Fruit fly (Drosophila melanogaster) whole organism, embryonic: ENCODE results near the gene Rilpl.

Experiments used
- Abd-B ChIP-seq: fragments of 200-800 bp; sonication (Bioruptor generic); optimal IDR thresholded peaks from 2 replicates; lab custom pipeline; 2018; ENCODE audit warnings: missing biosample characterization, mild to moderate bottlenecking, missing genetic modification characterization, moderate library complexity
- CG10654 ChIP-seq: fragments of 200-800 bp; sonication (Bioruptor generic); optimal IDR thresholded peaks from 2 replicates; lab custom pipeline; 2016; ENCODE audit warnings: missing biosample characterization, missing genetic modification characterization
- CG11085 ChIP-seq: fragments of 200-800 bp; sonication (Bioruptor generic); IDR thresholded peaks from 2 replicates; pipeline ENCODE4 v1.3.6; 2022; ENCODE audit warnings: missing biosample characterization, missing genetic modification characterization
- CG11247 ChIP-seq: fragments of 200-800 bp; sonication (Bioruptor generic); IDR thresholded peaks from 2 replicates; pipeline ENCODE4 v1.3.6; 2022; ENCODE audit warnings: missing biosample characterization, missing genetic modification characterization
- CG11398 ChIP-seq: fragments of 200-800 bp; sonication (Bioruptor generic); optimal IDR thresholded peaks from 2 replicates; lab custom pipeline; 2016; ENCODE audit warnings: missing biosample characterization, missing genetic modification characterization
- CG13894 ChIP-seq: fragments of 200-800 bp; sonication (Bioruptor generic); optimal IDR thresholded peaks from 3 replicates; lab custom pipeline; 2018; ENCODE audit warnings: missing biosample characterization, mild to moderate bottlenecking, missing genetic modification characterization, moderate library complexity
- CG15073 ChIP-seq: fragments of 200-800 bp; sonication (Bioruptor generic); optimal IDR thresholded peaks from 2 replicates; lab custom pipeline; 2016; ENCODE audit warnings: missing biosample characterization, missing genetic modification characterization
- CG16813 ChIP-seq: fragments of 200-800 bp; sonication (Bioruptor generic); IDR thresholded peaks from 3 replicates; pipeline ENCODE4 v1.3.6; 2022; ENCODE audit warnings: missing biosample characterization, missing genetic modification characterization; ENCODE audit not compliant: partially characterized antibody
- CG16815 ChIP-seq: fragments of 200-800 bp; sonication (Bioruptor generic); optimal IDR thresholded peaks from 3 replicates; lab custom pipeline; 2017; ENCODE audit warnings: missing biosample characterization, mild to moderate bottlenecking, missing genetic modification characterization
- CG17328 ChIP-seq: fragments of 200-800 bp; sonication (Bioruptor generic); IDR thresholded peaks from 2 replicates; pipeline ENCODE4 v1.3.6; 2022; ENCODE audit warnings: missing biosample characterization, missing genetic modification characterization
- CG18262 ChIP-seq: fragments of 200-800 bp; optimal IDR thresholded peaks from 3 replicates; lab custom pipeline; 2019; ENCODE audit warnings: missing biosample characterization, mild to moderate bottlenecking, missing genetic modification characterization, moderate library complexity
- CG3847 ChIP-seq: fragments of 200-800 bp; sonication (Bioruptor generic); IDR thresholded peaks from 2 replicates; pipeline ENCODE4 v1.3.6; 2022; ENCODE audit warnings: missing biosample characterization, missing genetic modification characterization
- CG4282 ChIP-seq: fragments of 200-800 bp; sonication (Bioruptor generic); optimal IDR thresholded peaks from 2 replicates; lab custom pipeline; 2016; ENCODE audit warnings: missing biosample characterization, missing genetic modification characterization
- CG4424 ChIP-seq: fragments of 200-800 bp; sonication (Bioruptor generic); optimal IDR thresholded peaks from 3 replicates; lab custom pipeline; 2016; ENCODE audit warnings: missing biosample characterization, missing genetic modification characterization
- CG4854 ChIP-seq: fragments of 200-800 bp; sonication (Bioruptor generic); optimal IDR thresholded peaks from 2 replicates; lab custom pipeline; 2016; ENCODE audit warnings: missing biosample characterization, missing genetic modification characterization, inconsistent platforms
- CG6254 ChIP-seq: fragments of 200-800 bp; sonication (Bioruptor generic); optimal IDR thresholded peaks from 3 replicates; lab custom pipeline; 2017; ENCODE audit warnings: mild to moderate bottlenecking, missing biosample characterization, missing genetic modification reagents, missing genetic modification characterization
- CG6813 ChIP-seq: fragments of 200-800 bp; sonication (Bioruptor generic); optimal IDR thresholded peaks from 2 replicates; lab custom pipeline; 2017; ENCODE audit warnings: missing biosample characterization, missing genetic modification characterization, mild to moderate bottlenecking, moderate library complexity, missing genetic modification reagents
- CG6854 ChIP-seq: fragments of 200-800 bp; sonication (Bioruptor generic); optimal IDR thresholded peaks from 3 replicates; lab custom pipeline; 2017; ENCODE audit warnings: missing biosample characterization, mild to moderate bottlenecking, missing genetic modification characterization
- CG7928 ChIP-seq: fragments of 200-800 bp; sonication (Bioruptor generic); optimal IDR thresholded peaks from 2 replicates; lab custom pipeline; 2017; ENCODE audit warnings: missing biosample characterization, mild to moderate bottlenecking, missing genetic modification characterization
- CG7963 ChIP-seq: fragments of 200-800 bp; sonication (Bioruptor generic); IDR thresholded peaks from 3 replicates; pipeline ENCODE4 v1.3.6; 2022; ENCODE audit warnings: missing biosample characterization, missing genetic modification characterization; ENCODE audit not compliant: partially characterized antibody
- CG9817 ChIP-seq: fragments of 200-800 bp; sonication (Bioruptor generic); optimal IDR thresholded peaks from 2 replicates; lab custom pipeline; 2018; ENCODE audit warnings: missing biosample characterization, mild to moderate bottlenecking, missing genetic modification characterization, moderate library complexity
- CTCF ChIP-seq: fragments of 200-800 bp; sonication (Bioruptor generic); optimal IDR thresholded peaks from 2 replicates; lab custom pipeline; 2017; ENCODE audit warnings: missing biosample characterization, mild to moderate bottlenecking, missing genetic modification characterization, moderate library complexity
- Dad ChIP-seq: fragments of 200-800 bp; sonication (Bioruptor generic); optimal IDR thresholded peaks from 3 replicates; lab custom pipeline; 2016; ENCODE audit warnings: missing biosample characterization, missing genetic modification characterization
- Dbx ChIP-seq: fragments of 200-800 bp; sonication (Bioruptor generic); IDR thresholded peaks from 3 replicates; pipeline ENCODE4 v1.3.6; 2022; ENCODE audit warnings: missing biosample characterization, missing genetic modification characterization
- Gsc ChIP-seq: fragments of 200-800 bp; sonication (Bioruptor generic); IDR thresholded peaks from 2 replicates; pipeline ENCODE4 v1.3.6; 2022; ENCODE audit warnings: missing biosample characterization, missing genetic modification characterization
- Gug ChIP-seq: fragments of 200-800 bp; sonication (Bioruptor generic); IDR thresholded peaks from 4 replicates; pipeline ENCODE4 v1.3.6; 2022; ENCODE audit warnings: missing biosample characterization, missing genetic modification characterization
- HmgD ChIP-seq: fragments of 200-800 bp; sonication (Bioruptor generic); optimal IDR thresholded peaks from 3 replicates; lab custom pipeline; 2016; ENCODE audit warnings: missing biosample characterization, missing genetic modification characterization
- Hmr ChIP-seq: fragments of 200-800 bp; sonication (Bioruptor generic); optimal IDR thresholded peaks from 3 replicates; lab custom pipeline; 2017; ENCODE audit warnings: mild to moderate bottlenecking, missing biosample characterization, missing genetic modification reagents, missing genetic modification characterization
- Lpt ChIP-seq: fragments of >200 bp; optimal IDR thresholded peaks from 2 replicates; lab custom pipeline; 2018; ENCODE audit warnings: missing biosample characterization, missing genetic modification characterization
- MBD-R2 ChIP-seq: fragments of 200-800 bp; sonication (Bioruptor generic); IDR thresholded peaks from 2 replicates; pipeline ENCODE4 v1.3.6; 2022; ENCODE audit warnings: missing biosample characterization, missing genetic modification characterization
- Neu2 ChIP-seq: fragments of 200-800 bp; sonication (Bioruptor generic); optimal IDR thresholded peaks from 3 replicates; lab custom pipeline; 2016; ENCODE audit warnings: missing biosample characterization, missing genetic modification characterization, borderline replicate concordance
- Poxn ChIP-seq: fragments of 200-800 bp; sonication (Bioruptor generic); IDR thresholded peaks from 2 replicates; pipeline ENCODE4 v1.3.6; 2022; ENCODE audit warnings: missing biosample characterization, missing genetic modification characterization
- Rfx ChIP-seq: fragments of 200-800 bp; sonication (Bioruptor generic); IDR thresholded peaks from 2 replicates; pipeline ENCODE4 v1.3.6; 2022; ENCODE audit warnings: missing biosample characterization, missing genetic modification characterization
- amos ChIP-seq: fragments of 200-800 bp; sonication (Bioruptor generic); IDR thresholded peaks from 2 replicates; pipeline ENCODE4 v1.3.6; 2022; ENCODE audit warnings: missing biosample characterization, missing genetic modification characterization; ENCODE audit not compliant: partially characterized antibody
- bigmax ChIP-seq: fragments of 200-800 bp; sonication (Bioruptor generic); optimal IDR thresholded peaks from 2 replicates; lab custom pipeline; 2018; ENCODE audit warnings: missing biosample characterization, mild to moderate bottlenecking, missing genetic modification characterization
- br ChIP-seq: fragments of >200 bp; optimal IDR thresholded peaks from 2 replicates; lab custom pipeline; 2017
- cg ChIP-seq: fragments of 200-800 bp; sonication (Bioruptor generic); optimal IDR thresholded peaks from 3 replicates; lab custom pipeline; 2019; ENCODE audit warnings: missing biosample characterization, mild to moderate bottlenecking, missing genetic modification characterization, moderate library complexity
- dmrt11E ChIP-seq: fragments of 200-800 bp; sonication (Bioruptor generic); optimal IDR thresholded peaks from 3 replicates; lab custom pipeline; 2018; ENCODE audit warnings: missing biosample characterization, mild to moderate bottlenecking, missing genetic modification characterization, moderate library complexity
- gro ChIP-seq: fragments of 200-800 bp; sonication (Bioruptor generic); optimal IDR thresholded peaks from 2 replicates; lab custom pipeline; 2016; ENCODE audit warnings: missing biosample characterization, missing genetic modification characterization
- gsb ChIP-seq: fragments of 200-800 bp; sonication (Bioruptor generic); IDR thresholded peaks from 2 replicates; pipeline ENCODE4 v1.3.6; 2022; ENCODE audit warnings: missing biosample characterization, missing genetic modification characterization
- gt ChIP-seq: fragments of 200-800 bp; sonication (Bioruptor generic); IDR thresholded peaks from 2 replicates; pipeline ENCODE4 v1.3.6; 2022; ENCODE audit warnings: missing biosample characterization, missing genetic modification characterization
- knrl ChIP-seq: fragments of 200-800 bp; sonication (Bioruptor generic); IDR thresholded peaks from 3 replicates; pipeline ENCODE4 v1.3.6; 2022; ENCODE audit warnings: missing biosample characterization, missing genetic modification characterization; ENCODE audit not compliant: partially characterized antibody
- lilli ChIP-seq: fragments of 200-800 bp; sonication (Bioruptor generic); optimal IDR thresholded peaks from 3 replicates; lab custom pipeline; 2016; ENCODE audit warnings: missing biosample characterization, missing genetic modification characterization
- mirr ChIP-seq: fragments of 200-800 bp; sonication (Bioruptor generic); optimal IDR thresholded peaks from 3 replicates; lab custom pipeline; 2018; ENCODE audit warnings: missing biosample characterization, mild to moderate bottlenecking, missing genetic modification characterization
- nau ChIP-seq: fragments of 200-800 bp; sonication (Bioruptor generic); optimal IDR thresholded peaks from 3 replicates; lab custom pipeline; 2017; ENCODE audit warnings: missing biosample characterization, mild to moderate bottlenecking, missing genetic modification characterization, missing genetic modification reagents
- nom ChIP-seq: fragments of 200-800 bp; sonication (Bioruptor generic); optimal IDR thresholded peaks from 2 replicates; lab custom pipeline; 2017; ENCODE audit warnings: missing biosample characterization, missing genetic modification characterization, mild to moderate bottlenecking, moderate library complexity, missing genetic modification reagents
- org-1 ChIP-seq: fragments of 200-800 bp; sonication (Bioruptor generic); optimal IDR thresholded peaks from 2 replicates; lab custom pipeline; 2017; ENCODE audit warnings: missing biosample characterization, missing genetic modification characterization
- pum ChIP-seq: fragments of 200-800 bp; sonication (Bioruptor generic); optimal IDR thresholded peaks from 2 replicates; lab custom pipeline; 2016; ENCODE audit warnings: missing biosample characterization, missing genetic modification characterization
- sim ChIP-seq: fragments of 200-800 bp; sonication (Bioruptor generic); IDR thresholded peaks from 2 replicates; pipeline ENCODE4 v1.3.6; 2022; ENCODE audit warnings: missing biosample characterization, missing genetic modification characterization
- so ChIP-seq: fragments of 200-800 bp; sonication (Bioruptor generic); IDR thresholded peaks from 3 replicates; pipeline ENCODE4 v1.3.6; 2022; ENCODE audit warnings: missing biosample characterization, missing genetic modification characterization
- tx ChIP-seq: fragments of 200-800 bp; sonication (Bioruptor generic); optimal IDR thresholded peaks from 2 replicates; lab custom pipeline; 2016; ENCODE audit warnings: missing biosample characterization, missing genetic modification characterization

Rilpl gene

dm6 chrX:1380350-1381060, 12.3 kb upstream of the Rilpl start, which contains the start of the genes CG3719 and CG32813 (continued):
- TF ChIP-seq CTCF (GFP tag; lab: Kevin White, UChicago) (peak; percentile 32), lilli (peak; percentile 30), Dad (GFP tag; lab: Kevin White, UChicago) (no peak), dmrt11E (tag; lab: Kevin White, UChicago) (no peak), Neu2 (GFP tag; lab: Kevin White, UChicago) (no peak), CG7963 (GFP tag; lab: Robert Waterston, UW) (no peak), CG4854 (GFP tag; lab: Kevin White, UChicago) (no peak), gro (GFP tag; lab: Kevin White, UChicago) (peak; percentile 32), CG16813 (GFP tag; lab: Robert Waterston, UW) (0 out of 3 replicates have a peak, but pooled peaks have one; percentile 28), Poxn (no peak), CG4424 (peak; percentile 19), CG10654 (GFP tag; lab: Kevin White, UChicago) (no peak), CG11398 (no peak), CG9817 (tag; lab: Kevin White, UChicago) (peak; percentile 49), CG13894 (tag; lab: Kevin White, UChicago) (no peak), CG7928 (GFP tag; lab: Kevin White, UChicago) (peak; percentile 12), org-1 (GFP tag; lab: Kevin White, UChicago) (no peak), cg (GFP tag; lab: Kevin White, UChicago) (no peak), nau (GFP tag; lab: Kevin White, UChicago) (no peak), Abd-B (GFP tag; lab: Kevin White, UChicago) (no peak), CG11085 (no peak), Gsc (GFP tag; lab: Robert Waterston, UW) (no peak), HmgD (GFP tag; lab: Kevin White, UChicago) (no peak), CG6813 (no peak), CG3847 (GFP tag; lab: Robert Waterston, UW) (peak; percentile 53), CG15073 (GFP tag; lab: Kevin White, UChicago) (no peak), so (GFP tag; lab: Robert Waterston, UW) (no peak; the same call in 2 of the 3 replicates), gsb (GFP tag; lab: Robert Waterston, UW) (no peak), CG6254 (GFP tag; lab: Kevin White, UChicago) (no peak), Rfx (GFP tag; lab: Robert Waterston, UW) (peak; percentile 60), Hmr (peak; percentile 58), tx (GFP tag; lab: Kevin White, UChicago) (peak; percentile 64), bigmax (GFP tag; lab: Kevin White, UChicago) (no peak), CG4282 (GFP tag; lab: Kevin White, UChicago) (no peak), knrl (GFP tag; lab: Robert Waterston, UW) (no peak; the same call in 2 of the 3 replicates), Dbx (GFP tag; lab: Robert Waterston, UW) (0 out of 3 replicates have a peak, but pooled peaks have one; percentile 33), CG11247 (GFP tag; lab: Robert Waterston, UW) (no peak), Gug (no peak; the same call in 3 of the 4 replicates), pum (no peak), mirr (GFP tag; lab: Kevin White, UChicago) (peak; percentile 10), CG17328 (GFP tag; lab: Robert Waterston, UW) (no peak), Lpt (no peak), gt (GFP tag; lab: Robert Waterston, UW) (no peak), CG18262 (tag; lab: Kevin White, UChicago) (no peak), amos (GFP tag; lab: Robert Waterston, UW) (peak; percentile 38; the same call in 1 of the 2 replicates), nom (GFP tag; lab: Kevin White, UChicago) (no peak), CG6854 (no peak), br (lab: Kevin White, UChicago) (no peak), CG16815 (GFP tag; lab: Kevin White, UChicago) (no peak), MBD-R2 (GFP tag; lab: Robert Waterston, UW) (peak; percentile 70), sim (GFP tag; lab: Robert Waterston, UW) (no peak)
